Worm (Caenorhabditis elegans) whole organism, young adult: Measurements from ENCODE around the gene R02F2.1.

ENCODE experiments used
- B0019.2 ChIP-seq: fragments of 200-800 bp; sonication (Bioruptor generic); conservative IDR thresholded peaks from 2 replicates; pipeline ENCODE4 v1.3.6; 2022; ENCODE audit warnings: missing genetic modification reagents, missing genetic modification characterization, missing compliant biosample characterization
- B0336.3 ChIP-seq: fragments of 200-800 bp; sonication (Bioruptor generic); IDR thresholded peaks from 2 replicates; pipeline ENCODE4 v1.3.6; 2022; ENCODE audit warnings: missing genetic modification characterization, missing compliant biosample characterization
- C06A6.2 ChIP-seq: fragments of 200-800 bp; sonication (Bioruptor generic); conservative IDR thresholded peaks from 2 replicates; pipeline ENCODE4 v1.3.6; 2022; ENCODE audit warnings: missing genetic modification characterization, missing compliant biosample characterization
- F33H1.4 ChIP-seq: fragments of 200-800 bp; sonication (Bioruptor generic); IDR thresholded peaks from 2 replicates; pipeline ENCODE4 v1.3.6; 2022; ENCODE audit warnings: missing genetic modification reagents, missing genetic modification characterization, missing compliant biosample characterization
- F37B4.10 ChIP-seq: fragments of 200-800 bp; sonication (Bioruptor generic); IDR thresholded peaks from 2 replicates; pipeline ENCODE4 v1.3.6; 2022; ENCODE audit warnings: missing genetic modification characterization, missing compliant biosample characterization
- F39B2.1 ChIP-seq: fragments of 200-800 bp; sonication (Bioruptor generic); IDR thresholded peaks from 2 replicates; pipeline ENCODE4 v1.3.6; 2022; ENCODE audit warnings: missing genetic modification reagents, missing genetic modification characterization, missing compliant biosample characterization
- F49E8.2 ChIP-seq: sonication (generic microtip); optimal IDR thresholded peaks from 3 replicates; lab custom pipeline; 2017; ENCODE audit warnings: missing genetic modification characterization, mild to moderate bottlenecking, missing compliant biosample characterization, antibody characterized with exemption, moderate library complexity; ENCODE audit not compliant: insufficient read depth
- F57C9.4 ChIP-seq: sonication (generic microtip); optimal IDR thresholded peaks from 2 replicates; lab custom pipeline; 2017; ENCODE audit warnings: mild to moderate bottlenecking, missing genetic modification characterization, missing compliant biosample characterization
- Y67H2A.10 ChIP-seq: fragments of 200-800 bp; sonication (Bioruptor generic); conservative IDR thresholded peaks from 2 replicates; pipeline ENCODE4 v1.3.6; 2022; ENCODE audit warnings: missing genetic modification reagents, missing genetic modification characterization, missing compliant biosample characterization
- Y79H2A.3 ChIP-seq: fragments of 200-800 bp; sonication (Bioruptor generic); conservative IDR thresholded peaks from 2 replicates; pipeline ENCODE4 v1.3.6; 2022; ENCODE audit warnings: missing genetic modification reagents, missing genetic modification characterization, missing compliant biosample characterization
- Y95B8A.8 ChIP-seq: fragments of 200-800 bp; sonication (Bioruptor generic); IDR thresholded peaks from 2 replicates; pipeline ENCODE4 v1.3.6; 2022; ENCODE audit warnings: missing genetic modification reagents, missing genetic modification characterization, missing compliant biosample characterization
- aptf-2 ChIP-seq: fragments of 200-800 bp; sonication (Bioruptor generic); conservative IDR thresholded peaks from 2 replicates; pipeline ENCODE4 v1.3.6; 2022; ENCODE audit warnings: missing genetic modification reagents, missing genetic modification characterization, missing compliant biosample characterization
- attf-5 ChIP-seq: fragments of 200-800 bp; sonication (Bioruptor generic); optimal IDR thresholded peaks from 2 replicates; lab custom pipeline; 2018; ENCODE audit warnings: mild to moderate bottlenecking, missing genetic modification characterization, missing compliant biosample characterization
- cebp-1 ChIP-seq, 2 experiments: fragments of 200-800 bp in 1 of 2; sonication (Bioruptor generic) in 1 of 2; sonication (generic microtip) in 1 of 2; IDR thresholded peaks in 1 of 2; optimal IDR thresholded peaks in 1 of 2; 2 replicates each; pipeline versions ENCODE4 v1.3.6 to Lab custom; 2017 to 2022; ENCODE audit warnings: missing compliant biosample characterization in 2 of 2, missing genetic modification characterization in 2 of 2, mild to moderate bottlenecking in 1 of 2, missing genetic modification reagents in 1 of 2, moderate library complexity in 1 of 2
- cebp-2 ChIP-seq: fragments of 200-800 bp; sonication (Bioruptor generic); IDR thresholded peaks from 2 replicates; pipeline ENCODE4 v1.3.6; 2022; ENCODE audit warnings: missing genetic modification characterization, missing compliant biosample characterization
- ceh-100 ChIP-seq: fragments of 200-800 bp; sonication (Bioruptor generic); IDR thresholded peaks from 2 replicates; pipeline ENCODE4 v1.3.6; 2022; ENCODE audit warnings: missing genetic modification reagents, missing genetic modification characterization, missing compliant biosample characterization
- ceh-27 ChIP-seq: fragments of 200-800 bp; sonication (Bioruptor generic); optimal IDR thresholded peaks from 2 replicates; lab custom pipeline; 2018; ENCODE audit warnings: mild to moderate bottlenecking, missing genetic modification characterization, moderate library complexity, missing compliant biosample characterization
- ceh-58 ChIP-seq: fragments of 200-800 bp; sonication (Bioruptor generic); IDR thresholded peaks from 2 replicates; pipeline ENCODE4 v1.3.6; 2022; ENCODE audit warnings: missing genetic modification characterization, missing compliant biosample characterization
- ceh-79 ChIP-seq: sonication (generic microtip); optimal IDR thresholded peaks from 2 replicates; lab custom pipeline; 2017; ENCODE audit warnings: mild to moderate bottlenecking, missing genetic modification characterization, missing compliant biosample characterization
- chd-7 ChIP-seq: sonication (generic microtip); optimal IDR thresholded peaks from 2 replicates; lab custom pipeline; 2016; ENCODE audit warnings: mild to moderate bottlenecking, missing genetic modification characterization, moderate library complexity, missing compliant biosample characterization
- dpl-1 ChIP-seq: fragments of 150-350 bp; optimal IDR thresholded peaks from 2 replicates; lab custom pipeline; 2014; ENCODE audit warnings: missing biosample characterization, missing genetic modification reagents, missing genetic modification characterization
- efl-1 ChIP-seq: fragments of 150-350 bp; optimal IDR thresholded peaks from 2 replicates; lab custom pipeline; 2014; ENCODE audit warnings: missing biosample characterization, missing genetic modification reagents, missing genetic modification characterization
- egl-18 ChIP-seq: fragments of 200-800 bp; sonication (Bioruptor generic); IDR thresholded peaks from 2 replicates; pipeline ENCODE4 v1.3.6; 2022; ENCODE audit warnings: missing genetic modification reagents, missing genetic modification characterization, missing compliant biosample characterization
- hmg-20 ChIP-seq: fragments of 200-800 bp; sonication (Bioruptor generic); IDR thresholded peaks from 2 replicates; pipeline ENCODE4 v1.3.6; 2022; ENCODE audit warnings: missing genetic modification reagents, missing genetic modification characterization, missing compliant biosample characterization
- hrde-1 ChIP-seq: sonication (generic microtip); optimal IDR thresholded peaks from 2 replicates; lab custom pipeline; 2016; ENCODE audit warnings: missing genetic modification characterization, mild to moderate bottlenecking, missing compliant biosample characterization, moderate library complexity, missing genotype, missing genetic modification reagents, borderline replicate concordance
- lin-26 ChIP-seq: fragments of 200-800 bp; sonication (Bioruptor generic); IDR thresholded peaks from 2 replicates; pipeline ENCODE4 v1.3.6; 2022; ENCODE audit warnings: missing genetic modification reagents, missing genetic modification characterization, missing compliant biosample characterization
- lsl-1 ChIP-seq: fragments of 200-800 bp; sonication (Bioruptor generic); optimal IDR thresholded peaks from 2 replicates; lab custom pipeline; 2018; ENCODE audit warnings: mild to moderate bottlenecking, missing genetic modification characterization, moderate library complexity, missing compliant biosample characterization
- lsy-27 ChIP-seq: sonication (generic microtip); optimal IDR thresholded peaks from 2 replicates; lab custom pipeline; 2017; ENCODE audit warnings: missing genetic modification characterization, mild to moderate bottlenecking, missing compliant biosample characterization, antibody characterized with exemption, missing genotype, borderline replicate concordance; ENCODE audit not compliant: insufficient read depth
- madf-6 ChIP-seq: fragments of 200-800 bp; sonication (Bioruptor generic); IDR thresholded peaks from 2 replicates; pipeline ENCODE4 v1.3.6; 2022; ENCODE audit warnings: missing genetic modification reagents, missing genetic modification characterization, missing compliant biosample characterization
- madf-8 ChIP-seq: fragments of 200-800 bp; sonication (Bioruptor generic); conservative IDR thresholded peaks from 2 replicates; pipeline ENCODE4 v1.3.6; 2022; ENCODE audit warnings: missing genetic modification reagents, missing genetic modification characterization, missing compliant biosample characterization
- nfya-1 ChIP-seq: sonication (generic microtip); optimal IDR thresholded peaks from 2 replicates; lab custom pipeline; 2017; ENCODE audit warnings: antibody characterized with exemption, missing compliant biosample characterization, missing genetic modification characterization, borderline replicate concordance; ENCODE audit not compliant: insufficient read depth
- nhr-179 ChIP-seq: sonication (generic microtip); optimal IDR thresholded peaks from 2 replicates; lab custom pipeline; 2016; ENCODE audit warnings: mild to moderate bottlenecking, missing genetic modification characterization, missing compliant biosample characterization
- nhr-80 ChIP-seq: sonication (generic microtip); optimal IDR thresholded peaks from 2 replicates; lab custom pipeline; 2016; ENCODE audit warnings: missing genetic modification characterization, missing compliant biosample characterization
- rcor-1 ChIP-seq: fragments of 200-800 bp; sonication (Bioruptor generic); IDR thresholded peaks from 2 replicates; pipeline ENCODE4 v1.3.6; 2022; ENCODE audit warnings: missing genetic modification reagents, missing genetic modification characterization, missing compliant biosample characterization
- repo-1 ChIP-seq: sonication (generic microtip); optimal IDR thresholded peaks from 2 replicates; lab custom pipeline; 2017; ENCODE audit warnings: mild to moderate bottlenecking, missing genetic modification characterization, missing compliant biosample characterization
- snpc-1.1 ChIP-seq: sonication (generic microtip); optimal IDR thresholded peaks from 2 replicates; lab custom pipeline; 2017; ENCODE audit warnings: missing genetic modification characterization, mild to moderate bottlenecking, missing compliant biosample characterization, antibody characterized with exemption, moderate library complexity, missing genotype, missing genetic modification reagents; ENCODE audit not compliant: insufficient read depth
- snpc-4 ChIP-seq, 5 experiments: fragments of 150-350 bp in 1 of 5; sonication (generic microtip) in 4 of 5; optimal IDR thresholded peaks; 2 replicates each; lab custom pipeline; 2014 to 2018; ENCODE audit warnings: missing genetic modification characterization in 5 of 5, missing biosample characterization in 3 of 5, antibody characterized with exemption in 2 of 5, mild to moderate bottlenecking in 2 of 5, missing compliant biosample characterization in 2 of 5, missing genotype in 2 of 5, moderate library complexity in 2 of 5, missing genetic modification reagents in 1 of 5
- somi-1 ChIP-seq: fragments of 200-800 bp; sonication (Bioruptor generic); optimal IDR thresholded peaks from 2 replicates; lab custom pipeline; 2018; ENCODE audit warnings: mild to moderate bottlenecking, missing genetic modification characterization, missing compliant biosample characterization
- tlf-1 ChIP-seq: fragments of 200-800 bp; sonication (Bioruptor generic); optimal IDR thresholded peaks from 2 replicates; lab custom pipeline; 2018; ENCODE audit warnings: mild to moderate bottlenecking, missing genetic modification characterization, missing compliant biosample characterization
- unc-130 ChIP-seq: sonication (generic microtip); optimal IDR thresholded peaks from 2 replicates; lab custom pipeline; 2016; ENCODE audit warnings: missing genetic modification reagents, missing genetic modification characterization, missing compliant biosample characterization
- xnd-1 ChIP-seq: sonication (generic microtip); optimal IDR thresholded peaks from 2 replicates; lab custom pipeline; 2016; ENCODE audit warnings: missing genotype, missing genetic modification reagents, missing genetic modification characterization, missing compliant biosample characterization
- zim-3 ChIP-seq: sonication (generic microtip); optimal IDR thresholded peaks from 2 replicates; lab custom pipeline; 2017; ENCODE audit warnings: mild to moderate bottlenecking, missing genetic modification characterization, moderate library complexity, missing compliant biosample characterization
- ztf-18 ChIP-seq: sonication (generic microtip); optimal IDR thresholded peaks from 2 replicates; lab custom pipeline; 2016; ENCODE audit warnings: missing genotype, mild to moderate bottlenecking, missing genetic modification characterization, missing compliant biosample characterization
- ztf-25 ChIP-seq: fragments of 200-800 bp; sonication (Bioruptor generic); IDR thresholded peaks from 2 replicates; pipeline ENCODE4 v1.3.6; 2022; ENCODE audit warnings: missing genetic modification reagents, missing genetic modification characterization, missing compliant biosample characterization
- ztf-26 ChIP-seq: sonication (generic microtip); optimal IDR thresholded peaks from 2 replicates; lab custom pipeline; 2017; ENCODE audit warnings: missing genetic modification characterization, missing compliant biosample characterization

The R02F2.1 gene

ce11 chrIII:5541777-5542176, 40.1 kb downstream of the R02F2.1 start:
- peak; percentile 6 for TF ChIP-seq xnd-1 (tag; lab: Kevin White, UChicago)
- no peak for TF ChIP-seq nhr-179
- TF ChIP-seq lsl-1 (GFP tag; lab: Kevin White, UChicago) = no peak
- no peak for TF ChIP-seq ztf-18 (tag; lab: Kevin White, UChicago)
- peak; percentile 79 for TF ChIP-seq madf-6 (GFP tag; lab: Robert Waterston, UW)
- TF ChIP-seq ceh-79 (tag; lab: Kevin White, UChicago) = no peak
- TF ChIP-seq egl-18 (GFP tag; lab: Robert Waterston, UW) = no peak
- no peak for TF ChIP-seq nfya-1
- TF ChIP-seq madf-8 (GFP tag; lab: Robert Waterston, UW) = 0 out of 2 replicates have a peak, but pooled peaks have one; percentile 10
- 0 out of 2 replicates have a peak, but pooled peaks have one; percentile 38 for TF ChIP-seq F33H1.4 (GFP tag; lab: Robert Waterston, UW)
- no peak for TF ChIP-seq ztf-26
- TF ChIP-seq somi-1 (GFP tag; lab: Kevin White, UChicago) = no peak
- no peak for TF ChIP-seq snpc-1.1
- no peak for TF ChIP-seq F57C9.4 (tag; lab: Kevin White, UChicago)
- peak; percentile 80 for TF ChIP-seq efl-1
- peak; percentile 67 for TF ChIP-seq F49E8.2

ce11 chrIII:5543050-5543449, 41.4 kb downstream of the R02F2.1 start, which contains the start of gene D1044.6:
D1044.6 (minus strand) TSS chrIII:5543177.
- TF ChIP-seq madf-6 (GFP tag; lab: Robert Waterston, UW) (peak; percentile 78), Y79H2A.3 (no peak), egl-18 (GFP tag; lab: Robert Waterston, UW) (no peak), chd-7 (tag; lab: Kevin White, UChicago) (no peak), repo-1 (tag; lab: Kevin White, UChicago) (no peak), ceh-100 (GFP tag; lab: Robert Waterston, UW) (no peak), xnd-1 (tag; lab: Kevin White, UChicago) (peak; percentile 71), unc-130 (GFP tag; lab: Kevin White, UChicago) (no peak), attf-5 (no peak), cebp-2 (no peak), B0336.3 (GFP tag; lab: Robert Waterston, UW) (no peak), madf-8 (GFP tag; lab: Robert Waterston, UW) (peak; percentile 49), lsl-1 (GFP tag; lab: Kevin White, UChicago) (peak; percentile 79), aptf-2 (GFP tag; lab: Robert Waterston, UW) (no peak), F37B4.10 (GFP tag; lab: Robert Waterston, UW) (no peak), ceh-58 (no peak), nhr-80 (peak; percentile 8), ztf-26 (no peak), C06A6.2 (GFP tag; lab: Robert Waterston, UW) (no peak), zim-3 (tag; lab: Kevin White, UChicago) (no peak), hmg-20 (GFP tag; lab: Robert Waterston, UW) (no peak), ztf-25 (no peak), lin-26 (GFP tag; lab: Robert Waterston, UW) (no peak), cebp-1 (GFP tag; IDR thresholded peaks at IDR 0.05; lab: Robert Waterston, UW) (no peak), cebp-1 (tag; optimal IDR thresholded peaks at IDR 0.05; lab: Kevin White, UChicago) (no peak), Y67H2A.10 (GFP tag; lab: Robert Waterston, UW) (no peak), nhr-179 (no peak), Y95B8A.8 (no peak), lsy-27 (tag; lab: Kevin White, UChicago) (no peak), F57C9.4 (tag; lab: Kevin White, UChicago) (no peak), dpl-1 (no peak), rcor-1 (GFP tag; lab: Robert Waterston, UW) (no peak), hrde-1 (tag; lab: Kevin White, UChicago) (no peak), tlf-1 (GFP tag; lab: Kevin White, UChicago) (no peak), B0019.2 (GFP tag; lab: Robert Waterston, UW) (no peak), ceh-27 (no peak), F39B2.1 (GFP tag; lab: Robert Waterston, UW) (no peak), snpc-4 (GFP tag; optimal IDR thresholded peaks at IDR 0.05; lab: Kevin White, UChicago) (no peak), snpc-4 (tag; optimal IDR thresholded peaks at IDR 0.05; lab: Kevin White, UChicago) (no peak)
